Worm (Caenorhabditis elegans): ENCODE results near the gene C01C4.3.

The C01C4.3 gene

ce11 chrX:3696603-3697002 lies at the start of gene C01C4.3:
TSS of gene C01C4.3 (plus strand) at chrX:3696903.
- TF ChIP-seq T20F7.1 (GFP tag; optimal IDR thresholded peaks at IDR 0.05) (no peak), aha-1 (tag) (peak; percentile 18), hlh-30 (tag; optimal IDR thresholded peaks at IDR 0.05; ENCODE audit: insufficient read depth) (no peak)

- TF ChIP-seq hmg-1.1 (GFP tag; IDR thresholded peaks at IDR 0.05) (peak; percentile 68), mes-2 (tag; optimal IDR thresholded peaks at IDR 0.05; ENCODE audit: poor library complexity, severe bottlenecking) (peak; percentile 73), mep-1 (tag; optimal IDR thresholded peaks at IDR 0.05) (peak; percentile 77), ztf-11 (tag; optimal IDR thresholded peaks at IDR 0.05) (no peak), saeg-2 (GFP tag; IDR thresholded peaks at IDR 0.05) (no peak), nhr-25 (tag; optimal IDR thresholded peaks at IDR 0.05; ENCODE audit: borderline replicate concordance, insufficient read depth) (peak; percentile 25), T26A8.4 (GFP tag; IDR thresholded peaks at IDR 0.05) (peak; percentile 43; the same call in 1 of the 2 replicates), F44E2.7 (GFP tag; IDR thresholded peaks at IDR 0.05) (no peak), spr-1 (tag; optimal IDR thresholded peaks at IDR 0.05) (no peak), unc-62 (GFP tag; optimal IDR thresholded peaks at IDR 0.05 in 1 of 2) (peak in 1 of 2 experiments; percentile 35), unc-62 (tag; optimal IDR thresholded peaks at IDR 0.05) (no peak), lsy-2 (tag; optimal IDR thresholded peaks at IDR 0.05) (peak in 1 of 2 experiments; percentile 70), nhr-28 (tag; optimal IDR thresholded peaks at IDR 0.05) (peak; percentile 41), madf-9 (GFP tag; conservative IDR thresholded peaks at IDR 0.05) (0 out of 2 replicates have a peak, but pooled peaks have one; percentile 16), hlh-30 (tag; optimal IDR thresholded peaks at IDR 0.05; ENCODE audit: insufficient read depth) (peak; percentile 97), ztf-7 (tag; optimal IDR thresholded peaks at IDR 0.05) (peak; percentile 56), jun-1 (tag; optimal IDR thresholded peaks at IDR 0.05) (no peak), sdz-12 (GFP tag; optimal IDR thresholded peaks at IDR 0.05) (no peak), dve-1 (tag; optimal IDR thresholded peaks at IDR 0.05; ENCODE audit: insufficient read depth) (peak; percentile 56), mxl-3 (GFP tag; optimal IDR thresholded peaks at IDR 0.05) (peak; percentile 40), duxl-1 (tag; optimal IDR thresholded peaks at IDR 0.05; ENCODE audit: poor library complexity) (no peak), lin-15B (tag; optimal IDR thresholded peaks at IDR 0.05) (no peak), nhr-6 (tag; optimal IDR thresholded peaks at IDR 0.05) (peak; percentile 34), ctbp-1 (GFP tag; IDR thresholded peaks at IDR 0.05) (no peak), nhr-237 (tag; optimal IDR thresholded peaks at IDR 0.05) (no peak), lin-39 (tag; optimal IDR thresholded peaks at IDR 0.05) (no peak), lin-38 (GFP tag; IDR thresholded peaks at IDR 0.05) (no peak), nhr-102 (tag; optimal IDR thresholded peaks at IDR 0.05) (no peak), dmd-6 (GFP tag; IDR thresholded peaks at IDR 0.05) (peak; percentile 55), mdl-1 (tag; optimal IDR thresholded peaks at IDR 0.05) (peak; percentile 33 to 88), aha-1 (tag) (peak; percentile 9), nhr-48 (tag; optimal IDR thresholded peaks at IDR 0.05) (peak; percentile 29), zip-2 (tag; optimal IDR thresholded peaks at IDR 0.05) (no peak), lir-3 (tag; optimal IDR thresholded peaks at IDR 0.05) (no peak), F26F4.8 (GFP tag; conservative IDR thresholded peaks at IDR 0.05) (no peak), dpl-1 (GFP tag; optimal IDR thresholded peaks at IDR 0.05) (peak; percentile 14), rbr-2 (tag; optimal IDR thresholded peaks at IDR 0.05) (peak; percentile 64), hlh-11 (tag; optimal IDR thresholded peaks at IDR 0.05) (peak; percentile 69), zfp-2 (tag; optimal IDR thresholded peaks at IDR 0.05) (no peak)
Measured at ce11 chrX:3650100-3650809, 46.4 kb upstream of the C01C4.3 start, which contains the start of the genes sax-1 and R11G1.2. TSS of gene sax-1 (minus strand) at chrX:3650150. TSS of gene R11G1.2 (plus strand) at chrX:3650614.
